Fruit fly (Drosophila melanogaster) whole organism, embryonic: ENCODE data around the gene Vha16-3.

Experiments
- Atf6 ChIP-seq: fragments of 200-800 bp; sonication (Bioruptor generic); IDR thresholded peaks from 2 replicates; pipeline ENCODE4 v1.3.6; 2022; ENCODE audit warnings: missing biosample characterization, missing genetic modification characterization
- B-H2 ChIP-seq: fragments of 200-800 bp; sonication (Bioruptor generic); optimal IDR thresholded peaks from 2 replicates; lab custom pipeline; 2018; ENCODE audit warnings: missing biosample characterization, mild to moderate bottlenecking, missing genetic modification characterization
- Blimp-1 ChIP-seq: fragments of 200-800 bp; sonication (Bioruptor generic); optimal IDR thresholded peaks from 3 replicates; lab custom pipeline; 2018; ENCODE audit warnings: missing biosample characterization, missing genetic modification characterization, mild to moderate bottlenecking, moderate library complexity, missing genetic modification reagents
- CG10543 ChIP-seq: fragments of 200-800 bp; sonication (Bioruptor generic); optimal IDR thresholded peaks from 3 replicates; lab custom pipeline; 2017; ENCODE audit warnings: missing biosample characterization, mild to moderate bottlenecking, missing genetic modification characterization, moderate library complexity
- CG12659 ChIP-seq: fragments of 200-800 bp; sonication (Bioruptor generic); optimal IDR thresholded peaks from 3 replicates; lab custom pipeline; 2017; ENCODE audit warnings: mild to moderate bottlenecking, missing biosample characterization, missing genetic modification reagents, missing genetic modification characterization
- CG15696 ChIP-seq: fragments of 200-800 bp; sonication (Bioruptor generic); optimal IDR thresholded peaks from 2 replicates; lab custom pipeline; 2019; ENCODE audit warnings: missing biosample characterization, mild to moderate bottlenecking, missing genetic modification characterization, moderate library complexity
- CG1647 ChIP-seq: fragments of 200-800 bp; sonication (Bioruptor generic); optimal IDR thresholded peaks from 3 replicates; lab custom pipeline; 2016; ENCODE audit warnings: missing biosample characterization, missing genetic modification characterization
- CG16813 ChIP-seq: fragments of 200-800 bp; sonication (Bioruptor generic); IDR thresholded peaks from 3 replicates; pipeline ENCODE4 v1.3.6; 2022; ENCODE audit warnings: missing biosample characterization, missing genetic modification characterization; ENCODE audit not compliant: partially characterized antibody
- CG17612 ChIP-seq: fragments of 200-800 bp; sonication (Bioruptor generic); IDR thresholded peaks from 2 replicates; pipeline ENCODE4 v1.3.6; 2022; ENCODE audit warnings: missing biosample characterization, missing genetic modification characterization
- CG18262 ChIP-seq: fragments of 200-800 bp; optimal IDR thresholded peaks from 3 replicates; lab custom pipeline; 2019; ENCODE audit warnings: missing biosample characterization, mild to moderate bottlenecking, missing genetic modification characterization, moderate library complexity
- CG18476 ChIP-seq: fragments of 200-800 bp; sonication (Bioruptor generic); optimal IDR thresholded peaks from 2 replicates; lab custom pipeline; 2016; ENCODE audit warnings: missing biosample characterization, mild to moderate bottlenecking, missing genetic modification characterization
- CG18619 ChIP-seq: fragments of 200-800 bp; sonication (Bioruptor generic); optimal IDR thresholded peaks from 3 replicates; lab custom pipeline; 2017; ENCODE audit warnings: missing biosample characterization, mild to moderate bottlenecking, missing genetic modification characterization
- CG18764 ChIP-seq: fragments of 200-800 bp; sonication (Bioruptor generic); optimal IDR thresholded peaks from 3 replicates; lab custom pipeline; 2016; ENCODE audit warnings: missing biosample characterization, missing genetic modification characterization
- CG32532 ChIP-seq: fragments of 200-800 bp; sonication (Bioruptor generic); IDR thresholded peaks from 2 replicates; pipeline ENCODE4 v1.3.6; 2022; ENCODE audit warnings: missing biosample characterization, missing genetic modification characterization
- CG33213 ChIP-seq: fragments of 200-800 bp; sonication (Bioruptor generic); optimal IDR thresholded peaks from 3 replicates; lab custom pipeline; 2016; ENCODE audit warnings: missing biosample characterization, missing genetic modification characterization
- CG6854 ChIP-seq: fragments of 200-800 bp; sonication (Bioruptor generic); optimal IDR thresholded peaks from 3 replicates; lab custom pipeline; 2017; ENCODE audit warnings: missing biosample characterization, mild to moderate bottlenecking, missing genetic modification characterization
- CG7271 ChIP-seq: fragments of 200-800 bp; sonication (Bioruptor generic); optimal IDR thresholded peaks from 2 replicates; lab custom pipeline; 2018; ENCODE audit warnings: missing biosample characterization, mild to moderate bottlenecking, missing genetic modification characterization, moderate library complexity
- CG7839 ChIP-seq: fragments of 200-800 bp; sonication (Bioruptor generic); optimal IDR thresholded peaks from 3 replicates; lab custom pipeline; 2018; ENCODE audit warnings: missing biosample characterization, mild to moderate bottlenecking, missing genetic modification characterization, moderate library complexity
- CG7928 ChIP-seq: fragments of 200-800 bp; sonication (Bioruptor generic); optimal IDR thresholded peaks from 2 replicates; lab custom pipeline; 2017; ENCODE audit warnings: missing biosample characterization, mild to moderate bottlenecking, missing genetic modification characterization
- CG8944 ChIP-seq: fragments of 200-800 bp; sonication (Bioruptor generic); optimal IDR thresholded peaks from 3 replicates; lab custom pipeline; 2016; ENCODE audit warnings: missing biosample characterization, missing genetic modification characterization
- CHES-1-like ChIP-seq: fragments of 200-800 bp; sonication (Bioruptor generic); optimal IDR thresholded peaks from 2 replicates; lab custom pipeline; 2016; ENCODE audit warnings: missing biosample characterization, missing genetic modification characterization
- Dref ChIP-seq: fragments of 200-800 bp; sonication (Bioruptor generic); IDR thresholded peaks from 2 replicates; pipeline ENCODE4 v1.3.6; 2022; ENCODE audit warnings: missing biosample characterization, missing genetic modification characterization
- Fer2 ChIP-seq: fragments of 200-800 bp; sonication (Bioruptor generic); optimal IDR thresholded peaks from 2 replicates; lab custom pipeline; 2018; ENCODE audit warnings: missing biosample characterization, mild to moderate bottlenecking, missing genetic modification characterization, moderate library complexity
- H2.0 ChIP-seq: fragments of 200-800 bp; sonication (Bioruptor generic); IDR thresholded peaks from 2 replicates; pipeline ENCODE4 v1.3.6; 2022; ENCODE audit warnings: missing biosample characterization, missing genetic modification characterization
- Hr51 ChIP-seq, 2 experiments: fragments of 200-800 bp; sonication (Bioruptor generic); optimal IDR thresholded peaks; 2 replicates in 1 of 2; 3 replicates in 1 of 2; lab custom pipeline; 2016 to 2018; ENCODE audit warnings: missing biosample characterization in 2 of 2, missing genetic modification characterization in 2 of 2, mild to moderate bottlenecking in 1 of 2, moderate library complexity in 1 of 2
- Med ChIP-seq: fragments of 200-800 bp; sonication (Bioruptor generic); peaks from one replicate; lab custom pipeline; 2016; ENCODE audit warnings: missing biosample characterization, missing genetic modification characterization, mild to moderate bottlenecking, inconsistent platforms, moderate library complexity
- Mes4 ChIP-seq: fragments of 200-800 bp; sonication (Bioruptor generic); optimal IDR thresholded peaks from 2 replicates; lab custom pipeline; 2016; ENCODE audit warnings: missing biosample characterization, missing genetic modification characterization
- NFAT ChIP-seq: fragments of 200-800 bp; sonication (Bioruptor generic); IDR thresholded peaks from 2 replicates; pipeline ENCODE4 v1.3.6; 2022; ENCODE audit warnings: missing biosample characterization, missing genetic modification characterization
- NfI ChIP-seq: fragments of 200-800 bp; sonication (Bioruptor generic); optimal IDR thresholded peaks from 3 replicates; lab custom pipeline; 2018; ENCODE audit warnings: missing biosample characterization, mild to moderate bottlenecking, missing genetic modification characterization, moderate library complexity
- PHDP ChIP-seq: fragments of 200-800 bp; sonication (Bioruptor generic); optimal IDR thresholded peaks from 3 replicates; lab custom pipeline; 2018; ENCODE audit warnings: missing biosample characterization, mild to moderate bottlenecking, missing genetic modification characterization, moderate library complexity
- Sin3A ChIP-seq: fragments of >200 bp; optimal IDR thresholded peaks from 2 replicates; lab custom pipeline; 2018
- Taf1 ChIP-seq: fragments of 200-800 bp; sonication (Bioruptor generic); IDR thresholded peaks from 2 replicates; pipeline ENCODE4 v1.3.6; 2022; ENCODE audit warnings: missing biosample characterization, missing genetic modification characterization
- aop ChIP-seq: fragments of 200-800 bp; sonication (Bioruptor generic); IDR thresholded peaks from 2 replicates; pipeline ENCODE4 v1.3.6; 2022; ENCODE audit warnings: missing biosample characterization, missing genetic modification characterization
- ap ChIP-seq: fragments of 200-800 bp; sonication (Bioruptor generic); IDR thresholded peaks from 2 replicates; pipeline ENCODE4 v1.3.6; 2022; ENCODE audit warnings: missing biosample characterization, missing genetic modification characterization
- ato ChIP-seq: fragments of 200-800 bp; sonication (Bioruptor generic); IDR thresholded peaks from 2 replicates; pipeline ENCODE4 v1.3.6; 2022; ENCODE audit warnings: missing biosample characterization, missing genetic modification characterization; ENCODE audit not compliant: partially characterized antibody
- cato ChIP-seq: fragments of 200-800 bp; sonication (Bioruptor generic); optimal IDR thresholded peaks from 2 replicates; lab custom pipeline; 2016; ENCODE audit warnings: missing biosample characterization, missing genetic modification characterization, borderline replicate concordance
- dan ChIP-seq: fragments of 200-800 bp; sonication (Bioruptor generic); IDR thresholded peaks from 2 replicates; pipeline ENCODE4 v1.3.6; 2022; ENCODE audit warnings: missing biosample characterization, missing genetic modification characterization
- dati ChIP-seq: fragments of 200-800 bp; sonication (Bioruptor generic); IDR thresholded peaks from 2 replicates; pipeline ENCODE4 v1.3.6; 2022; ENCODE audit warnings: missing biosample characterization, missing genetic modification characterization
- ems ChIP-seq: fragments of 200-800 bp; sonication (Bioruptor generic); optimal IDR thresholded peaks from 3 replicates; lab custom pipeline; 2016; ENCODE audit warnings: missing biosample characterization, missing genetic modification characterization
- fd96Cb ChIP-seq: fragments of 200-800 bp; sonication (Bioruptor generic); optimal IDR thresholded peaks from 2 replicates; lab custom pipeline; 2018; ENCODE audit warnings: missing biosample characterization, mild to moderate bottlenecking, missing genetic modification characterization, moderate library complexity
- her ChIP-seq: fragments of 200-800 bp; sonication (Bioruptor generic); optimal IDR thresholded peaks from 2 replicates; lab custom pipeline; 2016; ENCODE audit warnings: missing biosample characterization, missing genetic modification characterization
- jigr1 ChIP-seq: fragments of 200-800 bp; sonication (Bioruptor generic); IDR thresholded peaks from 3 replicates; pipeline ENCODE4 v1.3.6; 2022; ENCODE audit warnings: missing biosample characterization, missing genetic modification characterization
- nau ChIP-seq: fragments of 200-800 bp; sonication (Bioruptor generic); optimal IDR thresholded peaks from 3 replicates; lab custom pipeline; 2017; ENCODE audit warnings: missing biosample characterization, mild to moderate bottlenecking, missing genetic modification characterization, missing genetic modification reagents
- psq ChIP-seq: fragments of 200-800 bp; sonication (Bioruptor generic); optimal IDR thresholded peaks from 2 replicates; lab custom pipeline; 2017; ENCODE audit warnings: missing biosample characterization, missing genetic modification characterization
- sisA ChIP-seq: fragments of 200-800 bp; sonication (Bioruptor generic); IDR thresholded peaks from 2 replicates; pipeline ENCODE4 v1.3.6; 2022; ENCODE audit warnings: missing biosample characterization, missing genetic modification characterization
- sob ChIP-seq: fragments of 200-800 bp; sonication (Bioruptor generic); IDR thresholded peaks from 2 replicates; pipeline ENCODE4 v1.3.6; 2022; ENCODE audit warnings: missing biosample characterization, missing genetic modification characterization
- tio ChIP-seq: fragments of 200-800 bp; sonication (Bioruptor generic); optimal IDR thresholded peaks from 2 replicates; lab custom pipeline; 2017; ENCODE audit warnings: missing biosample characterization, missing genetic modification characterization, inconsistent platforms
- vvl ChIP-seq: fragments of 200-800 bp; sonication (Bioruptor generic); IDR thresholded peaks from 2 replicates; pipeline ENCODE4 v1.3.6; 2022; ENCODE audit warnings: missing biosample characterization, missing genetic modification characterization
- z ChIP-seq: fragments of 200-800 bp; sonication (Bioruptor generic); IDR thresholded peaks from 3 replicates; pipeline ENCODE4 v1.3.6; 2022; ENCODE audit warnings: missing biosample characterization, missing genetic modification characterization
- zen ChIP-seq: fragments of 200-800 bp; sonication (Bioruptor generic); optimal IDR thresholded peaks from 3 replicates; lab custom pipeline; 2018; ENCODE audit warnings: missing biosample characterization, mild to moderate bottlenecking, missing genetic modification characterization, moderate library complexity

Vha16-3 gene

DNA sequence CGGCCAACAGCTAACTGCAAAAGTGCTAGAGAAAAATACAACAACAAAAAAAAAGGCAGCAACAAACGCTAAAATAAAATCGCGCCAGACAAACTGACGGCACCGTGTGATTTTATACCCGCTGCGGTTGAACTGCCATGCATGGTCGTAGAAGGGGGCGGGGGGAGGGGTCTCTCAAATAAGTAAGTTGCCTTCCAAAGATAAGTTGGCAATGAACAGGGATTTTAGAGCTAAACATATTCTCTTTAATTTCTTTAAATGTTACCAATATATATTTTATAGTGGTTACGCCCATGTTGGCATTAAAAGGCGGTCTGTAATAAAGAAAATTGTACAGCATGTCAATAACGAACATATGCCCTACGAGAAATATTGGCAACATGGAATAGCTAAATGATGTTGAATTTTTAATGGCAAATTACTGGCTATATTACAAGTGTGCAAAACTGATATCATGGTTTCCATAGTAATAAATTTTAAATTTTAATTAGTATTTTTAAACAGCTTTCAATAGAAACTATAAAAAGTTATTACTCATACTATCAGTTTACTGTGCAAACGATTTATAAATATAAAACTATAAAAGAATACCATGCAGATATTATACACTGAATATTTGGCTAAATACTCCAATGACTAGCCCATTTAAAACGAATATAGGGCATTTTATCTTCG lies 41.7 kb upstream of the Vha16-3 start (continued):
- peak; percentile 67 for TF ChIP-seq CG17612
- peak; percentile 53 for TF ChIP-seq ems (GFP tag; lab: Kevin White, UChicago)
- peak; percentile 86 for TF ChIP-seq sob
- peak; percentile 81 for TF ChIP-seq CG7839 (tag; lab: Kevin White, UChicago)
- TF ChIP-seq cato (GFP tag; lab: Kevin White, UChicago), result peak; percentile 38
- peak; percentile 33 for TF ChIP-seq Blimp-1 (GFP tag; lab: Kevin White, UChicago)
- peak; percentile 78 for TF ChIP-seq PHDP
- TF ChIP-seq CG7271 (tag; lab: Kevin White, UChicago), result peak; percentile 15
- peak; percentile 63; the same call in 1 of the 2 replicates for TF ChIP-seq sisA (GFP tag; lab: Robert Waterston, UW)
- peak; percentile 65 for TF ChIP-seq tio
- peak; percentile 85 for TF ChIP-seq vvl (GFP tag; lab: Robert Waterston, UW)
- no peak for TF ChIP-seq ato (GFP tag; lab: Robert Waterston, UW)
- peak; percentile 11 for TF ChIP-seq CG6854 (GFP tag; lab: Kevin White, UChicago)
- no peak for TF ChIP-seq CG7928 (GFP tag; lab: Kevin White, UChicago)
- no peak for TF ChIP-seq CG18764
- peak; percentile 78 for TF ChIP-seq CG32532 (GFP tag; lab: Robert Waterston, UW)
- peak; percentile 92 for TF ChIP-seq Med (GFP tag; lab: Kevin White, UChicago)
- no peak for TF ChIP-seq CG10543 (GFP tag; lab: Kevin White, UChicago)
- peak; percentile 75 for TF ChIP-seq CG12659 (GFP tag; lab: Kevin White, UChicago)
- TF ChIP-seq dati (GFP tag; lab: Robert Waterston, UW), result no peak
- no peak for TF ChIP-seq Dref (GFP tag; lab: Robert Waterston, UW)
- TF ChIP-seq CG8944, result peak; percentile 68
- no peak for TF ChIP-seq her (GFP tag; lab: Kevin White, UChicago)
- peak; percentile 84 for TF ChIP-seq H2.0 (GFP tag; lab: Robert Waterston, UW)
- TF ChIP-seq CG18262 (tag; lab: Kevin White, UChicago), result peak; percentile 48
- TF ChIP-seq Atf6 (GFP tag; lab: Robert Waterston, UW), result peak; percentile 78
- peak; percentile 62 for TF ChIP-seq psq (GFP tag; lab: Kevin White, UChicago)
- TF ChIP-seq NFAT, result peak; percentile 42; the same call in 1 of the 2 replicates
- peak; percentile 82 for TF ChIP-seq NfI
- peak; percentile 20 for TF ChIP-seq CG15696 (tag; lab: Kevin White, UChicago)
- no peak for TF ChIP-seq CG16813
- peak; percentile 36 to 86 for TF ChIP-seq Hr51 (GFP tag; optimal IDR thresholded peaks at IDR 0.05; lab: Kevin White, UChicago)
- TF ChIP-seq jigr1 (GFP tag; lab: Robert Waterston, UW), result peak; percentile 70; the same call in 2 of the 3 replicates
- 0 out of 2 replicates have a peak, but pooled peaks have one; percentile 55 for TF ChIP-seq aop (GFP tag; lab: Robert Waterston, UW)
- TF ChIP-seq Taf1 (GFP tag; lab: Robert Waterston, UW), result peak; percentile 24; the same call in 1 of the 2 replicates
- peak; percentile 56 for TF ChIP-seq Fer2 (tag; lab: Kevin White, UChicago)
- no peak for TF ChIP-seq dan
- peak; percentile 27 for TF ChIP-seq B-H2
- TF ChIP-seq Mes4 (GFP tag; lab: Kevin White, UChicago), result peak; percentile 49
- peak; percentile 65 for TF ChIP-seq CG18619 (GFP tag; lab: Kevin White, UChicago)
- TF ChIP-seq CHES-1-like (GFP tag; lab: Kevin White, UChicago), result peak; percentile 59
- no peak for TF ChIP-seq Sin3A (lab: Kevin White, UChicago)
- TF ChIP-seq CG33213, result no peak
- peak; percentile 55 for TF ChIP-seq fd96Cb (tag; lab: Kevin White, UChicago)
- TF ChIP-seq ap, result peak; percentile 78
- TF ChIP-seq nau, result no peak
- TF ChIP-seq CG18476 (GFP tag; lab: Kevin White, UChicago), result no peak
- TF ChIP-seq zen (tag; lab: Kevin White, UChicago), result peak; percentile 68
- peak; percentile 30 for TF ChIP-seq CG1647 (GFP tag; lab: Kevin White, UChicago)
- 0 out of 3 replicates have a peak, but pooled peaks have one; percentile 26 for TF ChIP-seq z
